Worm (Caenorhabditis elegans) whole organism, late embryonic: ENCODE data around the gene sru-11.

Experiments
- Y22D7AL.16 ChIP-seq: sonication (generic microtip); optimal IDR thresholded peaks from 2 replicates; lab custom pipeline; 2016; ENCODE audit warnings: missing genetic modification characterization, missing compliant biosample characterization
- ceh-18 ChIP-seq: sonication (generic microtip); optimal IDR thresholded peaks from 2 replicates; lab custom pipeline; 2016; ENCODE audit warnings: missing genetic modification characterization, missing compliant biosample characterization
- ceh-31 ChIP-seq: sonication (generic microtip); optimal IDR thresholded peaks from 2 replicates; lab custom pipeline; 2016; ENCODE audit warnings: missing genetic modification characterization, missing compliant biosample characterization
- ceh-45 ChIP-seq: fragments of 200-800 bp; sonication (Bioruptor generic); IDR thresholded peaks from 2 replicates; pipeline ENCODE4 v1.3.6; 2022; ENCODE audit warnings: missing genetic modification reagents, missing genetic modification characterization, missing compliant biosample characterization
- ceh-6 ChIP-seq: fragments of 200-800 bp; sonication (Bioruptor generic); optimal IDR thresholded peaks from 2 replicates; lab custom pipeline; 2018; ENCODE audit warnings: mild to moderate bottlenecking, missing genetic modification characterization, missing compliant biosample characterization
- elt-2 ChIP-seq: sonication (generic microtip); optimal IDR thresholded peaks from 2 replicates; lab custom pipeline; 2016; ENCODE audit warnings: missing genetic modification reagents, missing genetic modification characterization, missing compliant biosample characterization
- elt-4 ChIP-seq: sonication (generic microtip); optimal IDR thresholded peaks from 2 replicates; lab custom pipeline; 2016; ENCODE audit warnings: missing genetic modification characterization, missing compliant biosample characterization
- gmeb-2 ChIP-seq: sonication (generic microtip); optimal IDR thresholded peaks from 2 replicates; lab custom pipeline; 2016; ENCODE audit warnings: missing genetic modification characterization, inconsistent platforms, missing compliant biosample characterization
- hlh-13 ChIP-seq: fragments of 200-800 bp; sonication (Bioruptor generic); optimal IDR thresholded peaks from 2 replicates; lab custom pipeline; 2018; ENCODE audit warnings: mild to moderate bottlenecking, missing genetic modification characterization, missing compliant biosample characterization
- hlh-15 ChIP-seq: sonication (generic microtip); optimal IDR thresholded peaks from 2 replicates; lab custom pipeline; 2016; ENCODE audit warnings: missing genetic modification characterization, missing compliant biosample characterization
- npax-4 ChIP-seq: sonication (generic microtip); optimal IDR thresholded peaks from 2 replicates; lab custom pipeline; 2016; ENCODE audit warnings: missing genetic modification characterization, missing compliant biosample characterization
- odd-2 ChIP-seq: sonication (generic microtip); optimal IDR thresholded peaks from 2 replicates; lab custom pipeline; 2017; ENCODE audit warnings: antibody characterized with exemption, mild to moderate bottlenecking, missing genetic modification characterization, missing compliant biosample characterization
- pax-1 ChIP-seq: fragments of 150-350 bp; optimal IDR thresholded peaks from 2 replicates; lab custom pipeline; 2014; ENCODE audit warnings: missing biosample characterization, missing genetic modification characterization
- pha-4 ChIP-seq: fragments of 150-350 bp; optimal IDR thresholded peaks from 2 replicates; lab custom pipeline; 2018; ENCODE audit warnings: missing biosample characterization, missing genetic modification reagents, missing genetic modification characterization
- ref-2 ChIP-seq: sonication (generic microtip); optimal IDR thresholded peaks from 2 replicates; lab custom pipeline; 2016; ENCODE audit warnings: missing genetic modification characterization, missing compliant biosample characterization
- rnt-1 ChIP-seq: sonication (generic microtip); optimal IDR thresholded peaks from 2 replicates; lab custom pipeline; 2016; ENCODE audit warnings: missing genetic modification characterization, missing compliant biosample characterization
- tbx-7 ChIP-seq: sonication (generic microtip); optimal IDR thresholded peaks from 2 replicates; lab custom pipeline; 2016; ENCODE audit warnings: missing genotype, missing genetic modification characterization, missing compliant biosample characterization
- unc-3 ChIP-seq, 2 experiments: fragments of 200-800 bp in 1 of 2; sonication (Bioruptor generic) in 1 of 2; sonication (generic microtip) in 1 of 2; conservative IDR thresholded peaks in 1 of 2; optimal IDR thresholded peaks in 1 of 2; 2 replicates each; pipeline versions ENCODE4 v1.3.6 to Lab custom; 2016 to 2022; ENCODE audit warnings: missing compliant biosample characterization in 2 of 2, missing genetic modification characterization in 2 of 2, missing genetic modification reagents in 1 of 2
- unc-55 ChIP-seq: sonication (generic microtip); optimal IDR thresholded peaks from 2 replicates; lab custom pipeline; 2017; ENCODE audit warnings: missing biosample characterization, missing genetic modification reagents, missing genetic modification characterization

Gene sru-11

DNA sequence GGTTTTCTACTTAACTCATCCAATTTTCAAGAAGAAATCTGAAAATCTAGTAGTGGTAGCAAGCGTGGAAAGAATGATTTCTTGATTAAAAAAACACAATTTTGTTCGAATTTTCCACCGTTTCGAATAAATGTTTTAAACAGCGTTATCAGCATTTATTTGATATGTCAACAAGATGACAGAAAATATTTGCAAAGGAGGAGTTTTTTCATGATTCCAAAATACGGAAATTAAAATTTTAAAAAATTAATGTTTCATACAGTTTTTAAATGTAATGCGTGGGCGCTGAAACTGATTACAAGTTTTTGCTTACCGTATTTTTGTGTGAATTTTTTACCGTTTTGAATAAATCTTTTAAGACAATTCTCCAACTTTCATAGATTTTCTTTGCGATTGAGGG, 47.9 kb downstream of the sru-11 start:
- TF ChIP-seq ceh-18 (no peak), pax-1 (no peak), pha-4 (no peak), rnt-1 (tag; lab: Kevin White, UChicago) (no peak), odd-2 (no peak), tbx-7 (tag; lab: Kevin White, UChicago) (no peak), npax-4 (tag; lab: Kevin White, UChicago) (no peak), hlh-13 (GFP tag; lab: Kevin White, UChicago) (no peak), gmeb-2 (tag; lab: Kevin White, UChicago) (no peak)

DNA sequence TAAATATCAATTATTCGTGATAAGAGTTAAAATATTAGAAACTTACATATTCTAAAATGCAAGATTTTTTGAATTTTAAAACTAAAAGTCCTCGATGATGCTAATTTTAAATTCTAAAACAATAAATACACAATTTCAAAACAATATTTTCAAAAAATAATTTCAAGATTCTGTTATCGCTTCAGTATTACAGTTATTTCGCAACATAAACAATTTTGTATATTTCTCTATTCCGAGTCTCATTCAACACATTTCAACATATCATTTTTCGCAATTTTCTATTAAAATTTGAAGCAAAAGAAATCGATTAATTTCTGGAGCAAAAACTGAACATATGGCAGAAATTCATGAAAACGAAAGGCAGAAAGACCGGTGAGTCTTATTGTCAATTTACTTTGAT, 48.4 kb downstream of the sru-11 start, which contains the start of gene fbxa-98:
Gene fbxa-98 (plus strand): TSS at position 243 of the 400 bp plus-strand sequence.
- TF ChIP-seq Y22D7AL.16 (tag; lab: Kevin White, UChicago) (no peak), hlh-15 (tag; lab: Kevin White, UChicago) (no peak), elt-4 (tag; lab: Kevin White, UChicago) (no peak), unc-55 (GFP tag; lab: Kevin White, UChicago) (no peak), ceh-6 (no peak), ref-2 (tag; lab: Kevin White, UChicago) (no peak), unc-3 (GFP tag; conservative IDR thresholded peaks at IDR 0.05; lab: Robert Waterston, UW) (no peak), unc-3 (tag; optimal IDR thresholded peaks at IDR 0.05; lab: Kevin White, UChicago) (no peak), ceh-45 (GFP tag; lab: Robert Waterston, UW) (no peak), ceh-31 (tag; lab: Kevin White, UChicago) (no peak), elt-2 (no peak), odd-2 (no peak)
- TF ChIP-seq, all 69 proteins: peak for 0
